Fruit fly (Drosophila melanogaster): ENCODE results near the gene CG7432.

- no peak for TF ChIP-seq Clk (GFP tag; optimal IDR thresholded peaks at IDR 0.05)
- TF ChIP-seq CG5204 (GFP tag; optimal IDR thresholded peaks at IDR 0.05): no peak
These were observed 23.7 kb upstream of the CG7432 start for dm6 chr3R:19641058-19641457.

Measured in whole organism, adult.